Worm (Caenorhabditis elegans) whole organism, mixed stage, embryonic: Measurements from ENCODE around the gene T19D2.3.

Experiments used
- nhr-28 ChIP-seq: fragments of 150-350 bp; optimal IDR thresholded peaks from 2 replicates; lab custom pipeline; 2014; ENCODE audit warnings: missing biosample characterization, missing genetic modification characterization
- nhr-76 ChIP-seq: sonication (generic microtip); optimal IDR thresholded peaks from 2 replicates; lab custom pipeline; 2017; ENCODE audit warnings: missing biosample characterization, missing genetic modification characterization
- pha-4 ChIP-seq: fragments of 150-350 bp; optimal IDR thresholded peaks from 2 replicates; lab custom pipeline; 2018; ENCODE audit warnings: missing biosample characterization, missing genetic modification reagents, missing genetic modification characterization
- ztf-11 ChIP-seq: fragments of 150-350 bp; optimal IDR thresholded peaks from 2 replicates; lab custom pipeline; 2014; ENCODE audit warnings: missing biosample characterization, missing genetic modification characterization

DNA sequence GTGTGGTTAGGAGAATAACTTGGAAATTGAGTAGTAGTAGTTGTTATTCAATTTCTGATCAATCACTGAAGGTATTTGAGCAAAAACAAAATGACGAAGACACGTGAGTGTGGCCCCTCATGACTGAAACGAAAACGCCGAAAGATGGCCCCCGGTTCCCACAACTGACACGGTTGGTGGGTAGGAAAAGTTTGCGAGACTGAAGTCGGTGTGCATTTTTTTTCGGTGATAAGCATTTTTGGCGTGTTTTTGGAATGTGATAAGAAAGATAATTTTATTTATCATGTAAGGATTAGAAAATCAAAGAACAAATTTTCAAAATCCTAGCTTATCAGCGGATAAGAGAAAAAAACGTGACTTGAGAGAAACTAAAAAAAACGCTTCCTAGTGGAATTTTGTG, 5.0 kb downstream of the T19D2.3 start:
- TF ChIP-seq pha-4 (tag; lab: Kevin White, UChicago) (no peak), nhr-28 (no peak), nhr-76 (no peak), ztf-11 (tag; lab: Kevin White, UChicago) (no peak)
